Fruit fly (Drosophila melanogaster): ENCODE results near the gene Hgsnat.

The Hgsnat gene

DNA sequence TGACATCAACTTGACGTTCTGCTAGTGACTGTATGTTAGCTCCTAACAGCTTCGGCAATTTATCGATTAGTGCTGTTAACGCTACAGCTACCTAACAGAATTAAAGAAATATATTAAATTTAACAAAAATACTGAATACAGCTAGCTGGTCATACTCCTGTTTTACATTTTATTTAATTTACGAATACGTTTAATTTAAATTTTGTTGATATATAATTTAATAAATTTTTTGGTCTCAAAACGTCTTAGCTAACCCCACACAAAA, 19.5 kb downstream of the Hgsnat start, which contains the start of gene CG44774:
CG44774 (minus strand) TSS at position 34 of the 265 bp plus-strand sequence.
- TF ChIP-seq Gug (GFP tag; IDR thresholded peaks at IDR 0.05) (no peak), Ets96B (tag; optimal IDR thresholded peaks at IDR 0.05) (no peak), svp (GFP tag) (no peak), Eip75B (GFP tag; optimal IDR thresholded peaks at IDR 0.05) (no peak)

DNA sequence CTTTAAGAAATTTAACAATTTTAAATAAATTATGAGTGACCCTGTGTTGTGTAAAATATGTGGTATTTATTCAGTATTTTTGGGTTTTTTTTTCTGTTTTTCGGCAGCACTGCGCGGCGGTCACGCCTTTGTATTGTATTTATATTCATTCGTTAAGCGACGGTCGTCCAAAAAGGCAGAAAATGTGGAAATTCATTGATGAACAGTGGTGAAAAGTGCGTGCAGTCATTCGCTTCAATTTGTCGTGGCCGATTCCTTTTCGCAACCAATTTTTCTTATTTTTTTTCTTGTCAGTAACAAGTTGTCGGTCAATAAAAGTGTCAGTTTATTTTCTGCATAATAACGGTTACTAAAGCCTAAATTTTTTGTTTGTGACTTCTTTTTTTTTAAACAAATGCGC, 20.5 kb downstream of the Hgsnat start, which contains the start of gene Ptp4E:
Ptp4E (plus strand) TSS at position 143 of the 400 bp plus-strand sequence.
- TF ChIP-seq fd85E (GFP tag; optimal IDR thresholded peaks at IDR 0.05) (no peak), CG7368 (GFP tag; optimal IDR thresholded peaks at IDR 0.05) (no peak), Sox102F (GFP tag; optimal IDR thresholded peaks at IDR 0.05) (peak; percentile 10), CG4318 (GFP tag; optimal IDR thresholded peaks at IDR 0.05) (no peak), dsx (GFP tag; optimal IDR thresholded peaks at IDR 0.05; ENCODE audit: poor library complexity, severe bottlenecking) (no peak), CG8119 (GFP tag; IDR thresholded peaks at IDR 0.05) (no peak), Gug (GFP tag; IDR thresholded peaks at IDR 0.05) (no peak), spab (GFP tag; optimal IDR thresholded peaks at IDR 0.05) (no peak), dac (GFP tag; optimal IDR thresholded peaks at IDR 0.05) (no peak), pdm3 (GFP tag; optimal IDR thresholded peaks at IDR 0.05) (peak; percentile 20), ss (GFP tag; optimal IDR thresholded peaks at IDR 0.05) (peak; percentile 22 to 26), CG6792 (GFP tag; optimal IDR thresholded peaks at IDR 0.05) (no peak), salr (GFP tag; optimal IDR thresholded peaks at IDR 0.05) (no peak), Blimp-1 (GFP tag; optimal IDR thresholded peaks at IDR 0.05) (no peak), CG10669 (GFP tag; optimal IDR thresholded peaks at IDR 0.05) (no peak), CG34406 (GFP tag; optimal IDR thresholded peaks at IDR 0.05) (no peak), CG6854 (GFP tag; optimal IDR thresholded peaks at IDR 0.05) (peak; percentile 6), acj6 (GFP tag; optimal IDR thresholded peaks at IDR 0.05) (no peak), CG3919 (GFP tag; optimal IDR thresholded peaks at IDR 0.05) (peak; percentile 20), Eip93F (GFP tag; optimal IDR thresholded peaks at IDR 0.05) (no peak), svp (GFP tag) (peak; percentile 53), Eip78C (GFP tag) (peak; percentile 61), CG6808 (GFP tag; optimal IDR thresholded peaks at IDR 0.05) (no peak), fd59A (GFP tag; optimal IDR thresholded peaks at IDR 0.05) (no peak), fkh (GFP tag; optimal IDR thresholded peaks at IDR 0.05) (no peak), Met (GFP tag; optimal IDR thresholded peaks at IDR 0.05) (no peak), vri (GFP tag; optimal IDR thresholded peaks at IDR 0.05) (peak; percentile 7), CG10631 (GFP tag; optimal IDR thresholded peaks at IDR 0.05) (no peak)

DNA sequence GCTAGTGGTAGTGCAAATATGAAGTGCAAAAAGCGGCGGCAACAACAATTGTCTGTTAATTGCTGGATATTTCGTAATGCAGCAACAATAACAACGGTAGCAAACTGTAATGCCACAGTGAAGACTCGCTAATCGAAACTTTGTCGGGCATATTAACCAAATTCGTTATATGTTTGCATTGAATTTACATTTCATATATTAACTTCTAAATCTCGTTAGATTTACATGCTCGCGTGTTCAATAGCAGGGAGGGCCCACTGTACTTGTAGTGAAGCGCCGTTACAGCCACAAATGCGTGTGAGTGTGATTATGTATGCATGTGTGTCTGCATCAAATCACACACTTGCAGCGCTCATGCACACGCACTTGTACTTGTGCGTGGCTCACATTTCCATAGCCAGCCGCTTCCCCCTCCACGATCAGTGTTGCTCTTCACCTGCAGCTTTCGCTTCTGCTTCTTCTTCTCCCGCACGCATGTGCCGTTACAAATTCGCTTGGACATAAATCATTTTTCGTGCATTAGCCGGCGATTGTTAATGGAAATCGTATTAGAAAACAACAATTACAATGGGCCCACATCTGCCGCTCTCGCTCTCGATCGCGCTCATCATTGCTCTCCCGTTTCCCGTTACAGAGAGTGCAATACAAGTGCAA, 21.4 kb downstream of the Hgsnat start:
- TF ChIP-seq dsx (GFP tag; optimal IDR thresholded peaks at IDR 0.05; ENCODE audit: poor library complexity, severe bottlenecking) = peak; percentile 93
- TF ChIP-seq CG16779 (tag; optimal IDR thresholded peaks at IDR 0.05) = peak; percentile 85
- peak; percentile 97 for TF ChIP-seq svp (GFP tag)
- TF ChIP-seq Met (GFP tag; optimal IDR thresholded peaks at IDR 0.05) = peak; percentile 95
- TF ChIP-seq lz (GFP tag; optimal IDR thresholded peaks at IDR 0.05) = peak; percentile 95
- TF ChIP-seq CG6854 (GFP tag; optimal IDR thresholded peaks at IDR 0.05) = peak; percentile 89
- peak; percentile 97 for TF ChIP-seq Sox14 (GFP tag; optimal IDR thresholded peaks at IDR 0.05)
- peak; percentile 95 for TF ChIP-seq CG11902 (GFP tag; optimal IDR thresholded peaks at IDR 0.05)
- peak; percentile 95 for TF ChIP-seq fd59A (GFP tag; optimal IDR thresholded peaks at IDR 0.05)
- TF ChIP-seq Hr4 (GFP tag; optimal IDR thresholded peaks at IDR 0.05) = peak; percentile 98
- TF ChIP-seq Eip75B (GFP tag; optimal IDR thresholded peaks at IDR 0.05) = peak; percentile 96
- peak; percentile 92 to 96 for TF ChIP-seq salr (GFP tag; optimal IDR thresholded peaks at IDR 0.05)
- TF ChIP-seq CG9139 (GFP tag; optimal IDR thresholded peaks at IDR 0.05) = peak; percentile 90
- TF ChIP-seq vri (GFP tag; optimal IDR thresholded peaks at IDR 0.05) = peak; percentile 73
- peak; percentile 98 for TF ChIP-seq pdm3 (GFP tag; optimal IDR thresholded peaks at IDR 0.05)
- TF ChIP-seq Sox15 (GFP tag; optimal IDR thresholded peaks at IDR 0.05) = peak; percentile 96
- peak; percentile 97 for TF ChIP-seq Hr38 (GFP tag; optimal IDR thresholded peaks at IDR 0.05)
- peak; percentile 97 for TF ChIP-seq acj6 (GFP tag; optimal IDR thresholded peaks at IDR 0.05)
- peak; percentile 98 for TF ChIP-seq CG3919 (GFP tag; optimal IDR thresholded peaks at IDR 0.05)
- TF ChIP-seq CG10631 (GFP tag; optimal IDR thresholded peaks at IDR 0.05) = peak; percentile 97
- peak; percentile 98 for TF ChIP-seq Gug (GFP tag; IDR thresholded peaks at IDR 0.05)
- TF ChIP-seq ss (GFP tag; optimal IDR thresholded peaks at IDR 0.05) = peak; percentile 89 to 95
- peak; percentile 95 for TF ChIP-seq achi (GFP tag; optimal IDR thresholded peaks at IDR 0.05)
- TF ChIP-seq fd85E (GFP tag; optimal IDR thresholded peaks at IDR 0.05) = peak; percentile 78
- TF ChIP-seq CG4318 (GFP tag; optimal IDR thresholded peaks at IDR 0.05) = peak; percentile 97
- TF ChIP-seq Ets96B (tag; optimal IDR thresholded peaks at IDR 0.05) = peak; percentile 93
- peak; percentile 95 for TF ChIP-seq topi (GFP tag; optimal IDR thresholded peaks at IDR 0.05)
- TF ChIP-seq spab (GFP tag; optimal IDR thresholded peaks at IDR 0.05) = peak; percentile 92
- peak; percentile 98 for TF ChIP-seq CG15336 (GFP tag; IDR thresholded peaks at IDR 0.05)
- peak; percentile 97 for TF ChIP-seq cyc (GFP tag; optimal IDR thresholded peaks at IDR 0.05)
- TF ChIP-seq Smox (GFP tag; optimal IDR thresholded peaks at IDR 0.05) = peak; percentile 93
- TF ChIP-seq CG8319 (GFP tag; optimal IDR thresholded peaks at IDR 0.05) = peak; percentile 95
- peak; percentile 97 for TF ChIP-seq CG11294 (GFP tag; IDR thresholded peaks at IDR 0.05)

Measured in whole organism, prepupa.